Fruit fly (Drosophila melanogaster) whole organism, embryonic: ENCODE measurements around the gene Mpcp2.

Experiments used
- BEAF-32 ChIP-seq: fragments of 200-800 bp; sonication (Bioruptor generic); optimal IDR thresholded peaks from 3 replicates; lab custom pipeline; 2017; ENCODE audit warnings: missing biosample characterization, missing genetic modification characterization, mild to moderate bottlenecking, moderate library complexity, missing genetic modification reagents
- Bgb ChIP-seq: fragments of 200-800 bp; sonication (Bioruptor generic); IDR thresholded peaks from 2 replicates; pipeline ENCODE4 v1.3.6; 2022; ENCODE audit warnings: missing biosample characterization, missing genetic modification characterization; ENCODE audit not compliant: partially characterized antibody
- CG11398 ChIP-seq: fragments of 200-800 bp; sonication (Bioruptor generic); optimal IDR thresholded peaks from 2 replicates; lab custom pipeline; 2016; ENCODE audit warnings: missing biosample characterization, missing genetic modification characterization
- CG12942 ChIP-seq: fragments of 200-800 bp; sonication (Bioruptor generic); optimal IDR thresholded peaks from 3 replicates; lab custom pipeline; 2016; ENCODE audit warnings: missing biosample characterization, missing genetic modification characterization
- CG13894 ChIP-seq: fragments of 200-800 bp; sonication (Bioruptor generic); optimal IDR thresholded peaks from 3 replicates; lab custom pipeline; 2018; ENCODE audit warnings: missing biosample characterization, mild to moderate bottlenecking, missing genetic modification characterization, moderate library complexity
- CG15479 ChIP-seq: fragments of 200-800 bp; sonication (Bioruptor generic); optimal IDR thresholded peaks from 3 replicates; lab custom pipeline; 2019; ENCODE audit warnings: missing biosample characterization, mild to moderate bottlenecking, missing genetic modification characterization, moderate library complexity
- CG15514 ChIP-seq: fragments of 200-800 bp; sonication (Bioruptor generic); optimal IDR thresholded peaks from 3 replicates; lab custom pipeline; 2017; ENCODE audit warnings: missing biosample characterization, missing genetic modification characterization, mild to moderate bottlenecking, moderate library complexity, missing genetic modification reagents
- CG15696 ChIP-seq: fragments of 200-800 bp; sonication (Bioruptor generic); optimal IDR thresholded peaks from 2 replicates; lab custom pipeline; 2019; ENCODE audit warnings: missing biosample characterization, mild to moderate bottlenecking, missing genetic modification characterization, moderate library complexity
- CG18599 ChIP-seq: fragments of 200-800 bp; sonication (Bioruptor generic); optimal IDR thresholded peaks from 3 replicates; lab custom pipeline; 2017; ENCODE audit warnings: missing biosample characterization, missing genetic modification characterization, mild to moderate bottlenecking, moderate library complexity, missing genetic modification reagents
- CG2199 ChIP-seq: fragments of 200-800 bp; sonication (Bioruptor generic); IDR thresholded peaks from 3 replicates; pipeline ENCODE4 v1.3.6; 2022; ENCODE audit warnings: missing biosample characterization, missing genetic modification characterization
- CG32532 ChIP-seq: fragments of 200-800 bp; sonication (Bioruptor generic); IDR thresholded peaks from 2 replicates; pipeline ENCODE4 v1.3.6; 2022; ENCODE audit warnings: missing biosample characterization, missing genetic modification characterization
- CG3281 ChIP-seq: fragments of 200-800 bp; sonication (Bioruptor generic); optimal IDR thresholded peaks from 3 replicates; lab custom pipeline; 2017; ENCODE audit warnings: missing biosample characterization, mild to moderate bottlenecking, missing genetic modification characterization
- CG6813 ChIP-seq: fragments of 200-800 bp; sonication (Bioruptor generic); optimal IDR thresholded peaks from 2 replicates; lab custom pipeline; 2017; ENCODE audit warnings: missing biosample characterization, missing genetic modification characterization, mild to moderate bottlenecking, moderate library complexity, missing genetic modification reagents
- CG7987 ChIP-seq: fragments of 200-800 bp; sonication (Bioruptor generic); optimal IDR thresholded peaks from 2 replicates; lab custom pipeline; 2018; ENCODE audit warnings: missing biosample characterization, mild to moderate bottlenecking, missing genetic modification characterization, moderate library complexity
- CG8290 ChIP-seq, 3 experiments: fragments of 200-800 bp; sonication (Bioruptor generic); optimal IDR thresholded peaks; 2 replicates each; lab custom pipeline; 2016 to 2019; ENCODE audit warnings: missing biosample characterization in 3 of 3, missing genetic modification characterization in 3 of 3, mild to moderate bottlenecking in 2 of 3, moderate library complexity in 1 of 3
- Deaf1 ChIP-seq: fragments of 200-800 bp; optimal IDR thresholded peaks from 3 replicates; lab custom pipeline; 2019; ENCODE audit warnings: missing biosample characterization, mild to moderate bottlenecking, missing genetic modification characterization, moderate library complexity
- Dek ChIP-seq: fragments of 200-800 bp; sonication (Bioruptor generic); optimal IDR thresholded peaks from 3 replicates; lab custom pipeline; 2019; ENCODE audit warnings: missing biosample characterization, mild to moderate bottlenecking, missing genetic modification characterization, moderate library complexity
- Ets65A ChIP-seq: fragments of 200-800 bp; sonication (Bioruptor generic); peaks from one replicate; lab custom pipeline; 2016; ENCODE audit warnings: missing biosample characterization, missing genetic modification characterization
- Ets97D ChIP-seq: fragments of 200-800 bp; sonication (Bioruptor generic); optimal IDR thresholded peaks from 3 replicates; lab custom pipeline; 2016; ENCODE audit warnings: missing biosample characterization, missing genetic modification characterization
- Fer1 ChIP-seq: fragments of 200-800 bp; sonication (Bioruptor generic); optimal IDR thresholded peaks from 2 replicates; lab custom pipeline; 2017; ENCODE audit warnings: missing biosample characterization, mild to moderate bottlenecking, missing genetic modification characterization
- Hey ChIP-seq: fragments of 200-800 bp; sonication (Bioruptor generic); optimal IDR thresholded peaks from 3 replicates; lab custom pipeline; 2018; ENCODE audit warnings: missing biosample characterization, mild to moderate bottlenecking, missing genetic modification characterization
- Hmr ChIP-seq: fragments of 200-800 bp; sonication (Bioruptor generic); optimal IDR thresholded peaks from 3 replicates; lab custom pipeline; 2017; ENCODE audit warnings: mild to moderate bottlenecking, missing biosample characterization, missing genetic modification reagents, missing genetic modification characterization
- Nf-YC ChIP-seq: fragments of 200-800 bp; optimal IDR thresholded peaks from 3 replicates; lab custom pipeline; 2019; ENCODE audit warnings: missing biosample characterization, mild to moderate bottlenecking, missing genetic modification characterization, moderate library complexity
- Optix ChIP-seq: fragments of 200-800 bp; sonication (Bioruptor generic); IDR thresholded peaks from 3 replicates; pipeline ENCODE4 v1.3.6; 2022; ENCODE audit warnings: missing biosample characterization, missing genetic modification characterization
- Scr ChIP-seq: fragments of 200-800 bp; sonication (Bioruptor generic); IDR thresholded peaks from 2 replicates; pipeline ENCODE4 v1.3.6; 2022; ENCODE audit warnings: missing biosample characterization, missing genetic modification characterization; ENCODE audit not compliant: partially characterized antibody
- Sry-δ ChIP-seq: fragments of 200-800 bp; sonication (Bioruptor generic); optimal IDR thresholded peaks from 2 replicates; lab custom pipeline; 2016; ENCODE audit warnings: missing biosample characterization, missing genetic modification characterization
- abd-A ChIP-seq: fragments of 200-800 bp; sonication (Bioruptor generic); optimal IDR thresholded peaks from 3 replicates; lab custom pipeline; 2019; ENCODE audit warnings: missing biosample characterization, mild to moderate bottlenecking, missing genetic modification characterization, moderate library complexity
- fd102C ChIP-seq: fragments of 200-800 bp; sonication (Bioruptor generic); optimal IDR thresholded peaks from 2 replicates; lab custom pipeline; 2018; ENCODE audit warnings: missing biosample characterization, mild to moderate bottlenecking, missing genetic modification characterization, moderate library complexity
- gsb-n ChIP-seq: fragments of 200-800 bp; sonication (Bioruptor generic); optimal IDR thresholded peaks from 3 replicates; lab custom pipeline; 2018; ENCODE audit warnings: missing biosample characterization, mild to moderate bottlenecking, missing genetic modification characterization
- h ChIP-seq: fragments of >200 bp; optimal IDR thresholded peaks from 2 replicates; lab custom pipeline; 2017
- ham ChIP-seq: fragments of 200-800 bp; sonication (Bioruptor generic); IDR thresholded peaks from 2 replicates; pipeline ENCODE4 v1.3.6; 2022; ENCODE audit warnings: missing biosample characterization, missing genetic modification characterization
- kni ChIP-seq: fragments of 200-800 bp; sonication (Bioruptor generic); optimal IDR thresholded peaks from 3 replicates; lab custom pipeline; 2017; ENCODE audit warnings: mild to moderate bottlenecking, missing biosample characterization, missing genetic modification reagents, missing genetic modification characterization
- lab ChIP-seq: fragments of 200-800 bp; sonication (Bioruptor generic); optimal IDR thresholded peaks from 3 replicates; lab custom pipeline; 2017; ENCODE audit warnings: missing biosample characterization, missing genetic modification characterization, mild to moderate bottlenecking, moderate library complexity, missing genetic modification reagents
- lbe ChIP-seq: fragments of 200-800 bp; sonication (Bioruptor generic); optimal IDR thresholded peaks from 2 replicates; lab custom pipeline; 2016; ENCODE audit warnings: missing biosample characterization, mild to moderate bottlenecking, missing genetic modification characterization
- lov ChIP-seq, 2 experiments: fragments of 200-800 bp in 1 of 2; fragments of >200 bp in 1 of 2; sonication (Bioruptor generic) in 1 of 2; IDR thresholded peaks in 1 of 2; optimal IDR thresholded peaks in 1 of 2; 2 replicates in 1 of 2; 3 replicates in 1 of 2; pipeline versions ENCODE4 v1.3.6 to Lab custom; 2017 to 2022; ENCODE audit warnings: missing biosample characterization in 1 of 2, missing genetic modification characterization in 1 of 2
- mirr ChIP-seq: fragments of 200-800 bp; sonication (Bioruptor generic); optimal IDR thresholded peaks from 3 replicates; lab custom pipeline; 2018; ENCODE audit warnings: missing biosample characterization, mild to moderate bottlenecking, missing genetic modification characterization
- nerfin-1 ChIP-seq: fragments of 200-800 bp; sonication (Bioruptor generic); optimal IDR thresholded peaks from 3 replicates; lab custom pipeline; 2019; ENCODE audit warnings: missing biosample characterization, mild to moderate bottlenecking, missing genetic modification characterization, moderate library complexity
- oc ChIP-seq: fragments of 200-800 bp; sonication (Bioruptor generic); optimal IDR thresholded peaks from 2 replicates; lab custom pipeline; 2018; ENCODE audit warnings: missing biosample characterization, mild to moderate bottlenecking, missing genetic modification characterization, moderate library complexity
- pan ChIP-seq, 4 experiments: fragments of >200 bp in 3 of 4; fragments of 200-800 bp in 1 of 4; sonication (Bioruptor generic) in 1 of 4; optimal IDR thresholded peaks in 3 of 4; IDR thresholded peaks in 1 of 4; 2 replicates each; pipeline versions ENCODE4 v1.3.6 to Lab custom; 2017 to 2022; ENCODE audit warnings: missing biosample characterization in 2 of 4, missing genetic modification characterization in 2 of 4, mixed read lengths in 1 of 4
- pfk ChIP-seq: fragments of 200-800 bp; sonication (Bioruptor generic); optimal IDR thresholded peaks from 2 replicates; lab custom pipeline; 2018; ENCODE audit warnings: missing biosample characterization, mild to moderate bottlenecking, missing genetic modification characterization, moderate library complexity
- pros ChIP-seq: fragments of 200-800 bp; sonication (Bioruptor generic); optimal IDR thresholded peaks from 3 replicates; lab custom pipeline; 2019; ENCODE audit warnings: missing biosample characterization, mild to moderate bottlenecking, missing genetic modification characterization, moderate library complexity
- row ChIP-seq: fragments of 200-800 bp; sonication (Bioruptor generic); IDR thresholded peaks from 3 replicates; pipeline ENCODE4 v1.3.6; 2022; ENCODE audit warnings: missing biosample characterization, missing genetic modification characterization
- schlank ChIP-seq: fragments of 200-800 bp; sonication (Bioruptor generic); optimal IDR thresholded peaks from 2 replicates; lab custom pipeline; 2018; ENCODE audit warnings: missing biosample characterization, mild to moderate bottlenecking, missing genetic modification characterization
- tgo ChIP-seq: fragments of 200-800 bp; sonication (Bioruptor generic); IDR thresholded peaks from 3 replicates; pipeline ENCODE4 v1.3.6; 2022; ENCODE audit warnings: missing biosample characterization, missing genetic modification characterization
- tll ChIP-seq, 2 experiments: fragments of 200-800 bp in 1 of 2; fragments of >200 bp in 1 of 2; sonication (Bioruptor generic) in 1 of 2; optimal IDR thresholded peaks; 2 replicates each; lab custom pipeline; 2017 to 2019; ENCODE audit warnings: missing biosample characterization in 2 of 2, missing genetic modification characterization in 2 of 2, mild to moderate bottlenecking in 1 of 2, moderate library complexity in 1 of 2
- usp ChIP-seq: fragments of >200 bp; optimal IDR thresholded peaks from 2 replicates; lab custom pipeline; 2017; ENCODE audit warnings: missing biosample characterization, missing genetic modification characterization
- zen ChIP-seq: fragments of 200-800 bp; sonication (Bioruptor generic); optimal IDR thresholded peaks from 3 replicates; lab custom pipeline; 2018; ENCODE audit warnings: missing biosample characterization, mild to moderate bottlenecking, missing genetic modification characterization, moderate library complexity

The Mpcp2 gene

dm6 chr3L:14564404-14564803 is 27.0 kb downstream of the Mpcp2 start:
- 0 out of 2 replicates have a peak, but pooled peaks have one; percentile 16 for TF ChIP-seq CG32532 (GFP tag; lab: Robert Waterston, UW)
- TF ChIP-seq ham (GFP tag; lab: Robert Waterston, UW), result no peak
- TF ChIP-seq CG18599 (GFP tag; lab: Kevin White, UChicago), result peak; percentile 46
- TF ChIP-seq Hmr (GFP tag; lab: Kevin White, UChicago), result peak; percentile 19
- TF ChIP-seq h (lab: Kevin White, UChicago), result no peak
- peak; percentile 3 for TF ChIP-seq CG7987
- TF ChIP-seq CG15479 (GFP tag; lab: Kevin White, UChicago), result peak; percentile 43
- peak; percentile 30 for TF ChIP-seq CG3281 (GFP tag; lab: Kevin White, UChicago)
- peak; percentile 19 for TF ChIP-seq CG6813
- TF ChIP-seq zen (tag; lab: Kevin White, UChicago), result peak; percentile 7
- peak; percentile 39 for TF ChIP-seq lab (GFP tag; lab: Kevin White, UChicago)
- no peak for TF ChIP-seq CG8290 (GFP tag; optimal IDR thresholded peaks at IDR 0.05; lab: Kevin White, UChicago)
- peak in 1 of 2 experiments; percentile 46 for TF ChIP-seq CG8290 (tag; optimal IDR thresholded peaks at IDR 0.05; lab: Kevin White, UChicago)
- TF ChIP-seq lbe (GFP tag; lab: Kevin White, UChicago), result no peak
- peak; percentile 40 for TF ChIP-seq Fer1 (GFP tag; lab: Kevin White, UChicago)
- peak; percentile 19 for TF ChIP-seq CG15514
- peak; percentile 14 for TF ChIP-seq CG15696 (tag; lab: Kevin White, UChicago)
- TF ChIP-seq CG11398 (GFP tag; lab: Kevin White, UChicago), result peak; percentile 18
- TF ChIP-seq fd102C (GFP tag; lab: Kevin White, UChicago), result peak; percentile 51
- peak; percentile 8 for TF ChIP-seq schlank (tag; lab: Kevin White, UChicago)
- TF ChIP-seq Dek, result no peak

- TF ChIP-seq oc (tag; lab: Kevin White, UChicago), result peak; percentile 25
- peak; percentile 44 for TF ChIP-seq mirr (GFP tag; lab: Kevin White, UChicago)
- TF ChIP-seq CG2199 (GFP tag; lab: Robert Waterston, UW), result peak; percentile 99
- peak; percentile 55 for TF ChIP-seq pfk (GFP tag; lab: Kevin White, UChicago)
- TF ChIP-seq lov (optimal IDR thresholded peaks at IDR 0.05; lab: Kevin White, UChicago), result no peak
- TF ChIP-seq lov (GFP tag; IDR thresholded peaks at IDR 0.05; lab: Robert Waterston, UW), result no peak
- TF ChIP-seq BEAF-32 (GFP tag; lab: Kevin White, UChicago), result peak; percentile 7
- TF ChIP-seq CG13894 (tag; lab: Kevin White, UChicago), result peak; percentile 66
- peak; percentile 12 for TF ChIP-seq Sry-δ
- TF ChIP-seq kni, result peak; percentile 41
- TF ChIP-seq pros (GFP tag; lab: Kevin White, UChicago), result peak; percentile 85
- peak; percentile 56 for TF ChIP-seq Hey
- peak; percentile 22 for TF ChIP-seq Ets97D
- TF ChIP-seq Scr (GFP tag; lab: Robert Waterston, UW), result no peak
- no peak for TF ChIP-seq tgo (GFP tag; lab: Robert Waterston, UW)
- peak; percentile 64 for TF ChIP-seq abd-A (tag; lab: Kevin White, UChicago)
- TF ChIP-seq tll (GFP tag; optimal IDR thresholded peaks at IDR 0.05; lab: Kevin White, UChicago), result peak in 1 of 2 experiments; percentile 90
- no peak for TF ChIP-seq CG12942
- peak; percentile 25; the same call in 1 of the 2 replicates for TF ChIP-seq Bgb (GFP tag; lab: Robert Waterston, UW)
- TF ChIP-seq row, result peak; percentile 29; the same call in 1 of the 3 replicates
- peak; percentile 60 for TF ChIP-seq nerfin-1 (tag; lab: Kevin White, UChicago)
- TF ChIP-seq Deaf1 (tag; lab: Kevin White, UChicago), result peak; percentile 8
- peak; percentile 32 for TF ChIP-seq Nf-YC (tag; lab: Kevin White, UChicago)
- no peak for TF ChIP-seq Optix (GFP tag; lab: Robert Waterston, UW)
- no peak for TF ChIP-seq pan (optimal IDR thresholded peaks at IDR 0.05; lab: Kevin White, UChicago)
- peak in 1 of 2 experiments; percentile 24 for TF ChIP-seq pan (GFP tag; optimal IDR thresholded peaks at IDR 0.05 in 1 of 2, IDR thresholded peaks at IDR 0.05 in 1 of 2)
- TF ChIP-seq usp (GFP tag; lab: Kevin White, UChicago), result no peak
- peak; percentile 60 for TF ChIP-seq gsb-n (tag; lab: Kevin White, UChicago)
- TF ChIP-seq Ets65A (GFP tag; lab: Kevin White, UChicago), result peak; percentile 66
- no peak for TF ChIP-seq CG15514
Observed at dm6 chr3L:14565134-14565587, 27.7 kb downstream of the Mpcp2 start.
